Worm (Caenorhabditis elegans): ENCODE results near the gene C03F11.2.

DNA sequence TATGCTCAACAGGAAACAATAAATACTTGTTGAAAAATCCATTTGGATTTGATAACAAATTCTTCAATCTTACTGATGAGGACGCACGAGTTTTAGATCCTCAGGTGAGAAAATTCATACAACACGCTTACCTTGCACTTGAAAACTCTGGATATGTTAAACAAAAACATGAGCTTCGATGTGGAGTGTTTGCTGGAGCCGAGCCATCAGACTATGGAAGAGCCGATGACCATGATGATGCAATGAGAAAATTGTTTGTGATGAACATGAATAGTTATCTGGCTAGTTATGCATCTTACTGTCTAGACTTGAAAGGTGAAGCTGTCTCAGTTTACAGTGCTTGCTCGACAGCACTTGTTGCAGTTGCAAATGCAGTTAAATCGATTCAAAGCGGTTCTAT lies 36.7 kb upstream of the C03F11.2 start:
- TF ChIP-seq ref-1 (GFP tag; conservative IDR thresholded peaks at IDR 0.05) (no peak), ztf-29 (GFP tag; IDR thresholded peaks at IDR 0.05) (no peak), flt-1 (GFP tag; IDR thresholded peaks at IDR 0.05) (no peak), ztf-23 (GFP tag; IDR thresholded peaks at IDR 0.05) (no peak)
